Worm (Caenorhabditis elegans): ENCODE data around the gene cyp-33C9.

DNA sequence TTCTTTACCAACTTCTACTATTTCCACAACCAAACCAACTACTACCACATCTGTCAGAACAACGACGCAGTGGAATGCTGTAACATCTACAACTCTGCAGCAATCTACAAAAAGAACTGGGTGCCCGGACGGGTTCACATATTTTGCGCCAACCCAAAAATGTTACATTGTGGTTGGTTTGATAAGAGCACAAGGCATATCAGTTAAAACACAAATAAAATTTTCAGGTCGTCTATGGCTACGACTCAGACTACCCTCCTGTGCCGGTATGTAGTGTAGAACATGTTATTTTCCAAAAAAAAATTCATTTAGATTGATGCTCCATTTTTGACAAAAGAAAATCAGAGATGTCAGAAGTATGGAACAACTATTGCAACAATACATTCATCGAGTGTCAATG is 24.8 kb upstream of the cyp-33C9 start:
- TF ChIP-seq ham-2 (GFP tag; optimal IDR thresholded peaks at IDR 0.05) (no peak), nhr-28 (tag; optimal IDR thresholded peaks at IDR 0.05) (no peak), drap-1 (GFP tag; optimal IDR thresholded peaks at IDR 0.05) (no peak), mab-5 (tag; optimal IDR thresholded peaks at IDR 0.05) (no peak), elt-3 (tag; optimal IDR thresholded peaks at IDR 0.05) (no peak), lin-13 (tag; optimal IDR thresholded peaks at IDR 0.05) (no peak), pha-4 (tag; optimal IDR thresholded peaks at IDR 0.05) (no peak), lsy-2 (tag; optimal IDR thresholded peaks at IDR 0.05) (no peak), ztf-11 (tag; optimal IDR thresholded peaks at IDR 0.05) (no peak), nhr-237 (tag; optimal IDR thresholded peaks at IDR 0.05) (no peak)

Data from whole organism, mixed stage, embryonic.